Worm (Caenorhabditis elegans) whole organism, early embryonic: ENCODE data around the gene srh-79.

Experiments
- B0310.2 ChIP-seq: sonication (generic microtip); optimal IDR thresholded peaks from 2 replicates; lab custom pipeline; 2016; ENCODE audit warnings: mild to moderate bottlenecking, missing genetic modification characterization, missing compliant biosample characterization
- F13C5.2 ChIP-seq: sonication (generic microtip); optimal IDR thresholded peaks from 2 replicates; lab custom pipeline; 2017; ENCODE audit warnings: mild to moderate bottlenecking, missing genetic modification characterization, inconsistent platforms, missing compliant biosample characterization
- aly-1 ChIP-seq: sonication (generic microtip); optimal IDR thresholded peaks from 2 replicates; lab custom pipeline; 2016; ENCODE audit warnings: missing genetic modification characterization, missing compliant biosample characterization
- ama-1 ChIP-seq: fragments of 150-350 bp; optimal IDR thresholded peaks from 2 replicates; lab custom pipeline; 2014
- ceh-13 ChIP-seq: fragments of 200-800 bp; sonication (Bioruptor generic); optimal IDR thresholded peaks from 2 replicates; lab custom pipeline; 2018; ENCODE audit warnings: mild to moderate bottlenecking, missing genetic modification characterization, missing compliant biosample characterization
- ceh-36 ChIP-seq: sonication (generic microtip); optimal IDR thresholded peaks from 2 replicates; lab custom pipeline; 2016; ENCODE audit warnings: missing genetic modification characterization, inconsistent platforms, missing compliant biosample characterization
- ets-7 ChIP-seq: sonication (generic microtip); optimal IDR thresholded peaks from 2 replicates; lab custom pipeline; 2016; ENCODE audit warnings: missing genotype, missing genetic modification characterization, missing compliant biosample characterization
- flt-1 ChIP-seq: fragments of 200-800 bp; sonication (Bioruptor generic); IDR thresholded peaks from 2 replicates; pipeline ENCODE4 v1.3.6; 2022; ENCODE audit warnings: missing genetic modification characterization, missing compliant biosample characterization
- hmbx-1 ChIP-seq: sonication (generic microtip); optimal IDR thresholded peaks from 2 replicates; lab custom pipeline; 2016; ENCODE audit warnings: mild to moderate bottlenecking, missing genetic modification characterization, missing compliant biosample characterization
- hmg-4 ChIP-seq: fragments of 200-800 bp; sonication (Bioruptor generic); optimal IDR thresholded peaks from 2 replicates; lab custom pipeline; 2018; ENCODE audit warnings: mild to moderate bottlenecking, missing genetic modification characterization, missing compliant biosample characterization
- hnd-1 ChIP-seq: sonication (generic microtip); optimal IDR thresholded peaks from 2 replicates; lab custom pipeline; 2016; ENCODE audit warnings: missing genetic modification characterization, missing compliant biosample characterization
- pes-1 ChIP-seq: fragments of 200-800 bp; sonication (Bioruptor generic); IDR thresholded peaks from 2 replicates; pipeline ENCODE4 v1.3.6; 2022; ENCODE audit warnings: missing genetic modification reagents, missing genetic modification characterization, missing compliant biosample characterization
- scrt-1 ChIP-seq: fragments of 200-800 bp; sonication (Bioruptor generic); IDR thresholded peaks from 2 replicates; pipeline ENCODE4 v1.3.6; 2022; ENCODE audit warnings: missing genetic modification characterization, missing compliant biosample characterization
- sea-1 ChIP-seq: fragments of 200-800 bp; sonication (Bioruptor generic); conservative IDR thresholded peaks from 2 replicates; pipeline ENCODE4 v1.3.6; 2022; ENCODE audit warnings: missing genetic modification characterization, missing compliant biosample characterization
- tbx-11 ChIP-seq: fragments of 200-800 bp; sonication (Bioruptor generic); IDR thresholded peaks from 2 replicates; pipeline ENCODE4 v1.3.6; 2022; ENCODE audit warnings: missing genetic modification characterization, missing compliant biosample characterization
- tbx-37 ChIP-seq: fragments of 200-800 bp; sonication (Bioruptor generic); conservative IDR thresholded peaks from 2 replicates; pipeline ENCODE4 v1.3.6; 2022; ENCODE audit warnings: missing genetic modification reagents, missing genetic modification characterization, missing compliant biosample characterization
- tra-4 ChIP-seq: sonication (generic microtip); optimal IDR thresholded peaks from 2 replicates; lab custom pipeline; 2017; ENCODE audit warnings: missing genetic modification characterization, missing compliant biosample characterization

The srh-79 gene

DNA sequence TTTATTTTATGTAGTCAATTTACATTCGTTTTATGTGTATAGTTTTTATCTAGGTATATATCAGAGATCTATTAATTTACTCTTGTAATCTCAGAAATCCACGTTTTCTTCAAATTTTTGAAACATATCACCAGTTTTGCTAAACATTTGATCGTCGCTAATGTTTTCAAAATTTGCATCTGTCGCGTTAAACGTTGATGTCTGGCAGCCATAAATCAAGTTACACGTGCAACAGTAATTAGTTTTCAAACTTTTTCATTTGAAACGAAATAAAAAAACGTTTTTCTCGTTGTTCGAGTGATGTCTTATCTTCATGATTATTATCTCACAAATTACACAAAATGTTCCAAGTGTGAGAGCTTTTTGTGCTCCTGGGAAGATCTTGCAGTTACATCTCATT is at the start of gene srh-79:
srh-79 (plus strand) TSS at position 301 of the 400 bp plus-strand sequence.
- no peak for TF ChIP-seq ceh-36 (tag; lab: Kevin White, UChicago)
- TF ChIP-seq flt-1 (GFP tag; lab: Robert Waterston, UW), result no peak
- TF ChIP-seq tbx-37 (GFP tag; lab: Robert Waterston, UW), result no peak
- TF ChIP-seq ceh-13, result no peak
- no peak for TF ChIP-seq sea-1 (GFP tag; lab: Robert Waterston, UW)
- no peak for TF ChIP-seq tra-4 (tag; lab: Kevin White, UChicago)
- TF ChIP-seq hnd-1 (tag; lab: Kevin White, UChicago), result no peak

DNA sequence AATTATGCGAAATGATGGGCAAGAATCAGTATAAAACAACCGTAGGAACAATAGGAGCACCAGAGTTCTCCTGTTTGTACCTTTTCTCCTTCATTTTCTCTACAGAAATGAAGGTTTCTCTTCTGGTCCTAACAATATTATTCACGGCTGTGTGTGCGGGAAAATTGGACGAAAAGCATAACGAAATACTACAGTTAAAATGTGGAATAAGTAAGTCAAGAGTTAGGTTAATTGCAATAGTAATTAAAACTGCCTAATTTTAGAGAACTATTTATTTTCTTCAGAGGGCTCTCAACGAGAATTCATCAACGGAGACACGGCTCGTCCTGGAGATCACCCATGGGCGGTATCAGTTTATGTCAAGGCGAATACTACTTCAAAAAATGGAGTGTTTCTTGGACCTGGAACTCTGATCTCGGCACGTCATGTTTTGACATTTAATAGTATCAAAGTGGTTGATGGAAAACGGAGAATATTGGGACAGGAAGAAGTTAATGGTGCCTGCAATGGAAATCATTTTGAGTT is 48.2 kb upstream of the srh-79 start, which contains the start of gene try-12:
try-12 (plus strand) TSS at position 51 of the 525 bp plus-strand sequence.
- TF ChIP-seq hmg-4 (GFP tag; lab: Kevin White, UChicago) (no peak), tbx-37 (GFP tag; lab: Robert Waterston, UW) (no peak)

DNA sequence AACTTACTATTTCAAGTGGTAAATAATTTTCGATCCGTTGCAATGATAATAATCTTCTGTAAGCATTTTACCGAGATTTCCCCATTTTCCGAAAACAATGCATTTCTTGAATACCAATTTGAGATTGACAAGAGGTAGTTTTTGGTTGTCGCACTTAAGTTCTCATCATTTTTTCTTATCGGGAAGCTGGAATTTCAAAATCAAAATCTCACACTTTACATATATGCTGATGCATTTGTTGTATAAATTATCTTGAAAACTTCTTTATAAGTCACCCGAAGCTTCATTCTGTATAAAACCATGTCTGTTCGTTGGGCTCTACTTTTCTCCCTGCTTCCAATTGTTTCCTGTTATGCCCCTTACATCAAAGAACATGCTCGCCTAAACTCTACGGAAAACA is 46.1 kb upstream of the srh-79 start, which contains the start of gene try-11:
try-11 (plus strand) TSS at position 301 of the 400 bp plus-strand sequence.
- no peak for TF ChIP-seq flt-1 (GFP tag; lab: Robert Waterston, UW)
- TF ChIP-seq hmg-4 (GFP tag; lab: Kevin White, UChicago), result no peak
- no peak for TF ChIP-seq F13C5.2
- TF ChIP-seq tbx-37 (GFP tag; lab: Robert Waterston, UW), result no peak
- no peak for TF ChIP-seq pes-1
- no peak for TF ChIP-seq ama-1 (lab: Kevin White, UChicago)
- TF ChIP-seq tra-4 (tag; lab: Kevin White, UChicago), result no peak

DNA sequence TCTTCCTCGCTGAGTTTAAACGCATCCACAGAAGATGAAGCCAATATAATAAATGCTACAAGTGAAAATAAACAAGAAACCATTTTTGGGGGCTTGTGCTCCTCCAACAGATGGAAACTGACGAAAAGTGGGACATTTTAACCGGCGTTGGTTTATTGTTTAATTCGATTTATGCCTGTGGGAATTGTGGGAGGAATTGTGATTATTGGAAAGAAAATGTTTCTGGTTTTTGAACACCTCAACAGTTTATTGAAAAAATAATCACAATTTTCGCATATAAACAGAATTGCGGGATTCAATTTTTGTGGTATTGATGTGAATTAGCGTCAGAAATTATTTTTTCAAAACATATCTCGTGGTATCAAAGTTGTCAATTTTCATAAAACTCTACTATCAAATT is 43.3 kb upstream of the srh-79 start, which contains the start of gene try-8:
try-8 (minus strand) TSS at position 101 of the 400 bp plus-strand sequence.
- TF ChIP-seq ets-7 (tag; lab: Kevin White, UChicago) (no peak), F13C5.2 (no peak), hmbx-1 (tag; lab: Kevin White, UChicago) (no peak), aly-1 (no peak), scrt-1 (no peak), pes-1 (no peak), sea-1 (GFP tag; lab: Robert Waterston, UW) (no peak), tbx-11 (GFP tag; lab: Robert Waterston, UW) (no peak), ceh-13 (no peak)

DNA sequence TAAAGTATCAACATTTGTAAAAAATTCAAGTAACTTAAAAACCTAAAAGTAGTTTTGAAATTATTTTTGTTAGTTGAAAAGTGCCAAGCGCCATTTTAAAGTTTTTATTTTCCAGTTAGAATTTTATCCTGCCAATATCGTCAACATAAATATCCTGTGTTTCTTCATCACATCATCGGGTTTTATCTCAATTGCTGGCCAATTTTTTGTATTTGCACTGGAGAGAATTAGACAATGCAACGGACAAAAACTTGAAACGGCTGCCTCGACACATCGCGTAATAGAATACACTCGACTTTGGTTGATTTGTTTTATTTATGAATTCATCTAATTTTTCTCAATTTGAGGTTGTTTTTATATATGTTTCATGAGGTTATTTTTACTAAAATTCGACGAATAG is 42.5 kb upstream of the srh-79 start, which contains the start of gene F25E5.2:
F25E5.2 (plus strand) TSS at position 301 of the 400 bp plus-strand sequence.
- no peak for TF ChIP-seq ama-1 (lab: Kevin White, UChicago)
- TF ChIP-seq flt-1 (GFP tag; lab: Robert Waterston, UW), result no peak
- no peak for TF ChIP-seq tra-4 (tag; lab: Kevin White, UChicago)
- no peak for TF ChIP-seq sea-1 (GFP tag; lab: Robert Waterston, UW)
- no peak for TF ChIP-seq F13C5.2
- TF ChIP-seq pes-1, result no peak
- TF ChIP-seq hmbx-1 (tag; lab: Kevin White, UChicago), result no peak
- no peak for TF ChIP-seq tbx-11 (GFP tag; lab: Robert Waterston, UW)
- TF ChIP-seq aly-1, result no peak
- no peak for TF ChIP-seq B0310.2 (tag; lab: Kevin White, UChicago)
- no peak for TF ChIP-seq hnd-1 (tag; lab: Kevin White, UChicago)
- no peak for TF ChIP-seq ets-7 (tag; lab: Kevin White, UChicago)
- TF ChIP-seq hmg-4 (GFP tag; lab: Kevin White, UChicago), result no peak
- no peak for TF ChIP-seq scrt-1
- no peak for TF ChIP-seq ceh-36 (tag; lab: Kevin White, UChicago)
- TF ChIP-seq ceh-13, result no peak
- no peak for TF ChIP-seq tbx-37 (GFP tag; lab: Robert Waterston, UW)

DNA sequence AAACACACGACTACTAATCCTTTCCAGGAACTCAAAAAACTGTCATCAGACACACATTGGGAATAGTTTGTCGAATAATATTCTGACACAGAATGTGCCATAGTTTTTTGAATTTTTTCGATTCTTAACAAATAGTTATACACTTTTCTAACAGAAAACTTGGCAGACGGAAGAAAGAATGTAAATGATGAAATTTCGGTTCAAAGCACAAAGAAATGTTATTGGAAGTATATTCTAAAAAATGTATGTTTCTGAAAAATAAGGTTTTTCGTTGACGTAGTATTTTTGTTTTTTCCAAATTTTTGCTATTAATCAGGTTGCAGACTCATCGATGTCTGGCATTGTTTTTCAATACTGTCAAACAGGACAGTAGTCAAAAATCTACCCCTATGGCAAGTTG is 36.6 kb upstream of the srh-79 start, which contains the start of gene srh-92:
srh-92 (minus strand) TSS at position 101 of the 400 bp plus-strand sequence.
- TF ChIP-seq flt-1 (GFP tag; lab: Robert Waterston, UW) (no peak), B0310.2 (tag; lab: Kevin White, UChicago) (no peak)

DNA sequence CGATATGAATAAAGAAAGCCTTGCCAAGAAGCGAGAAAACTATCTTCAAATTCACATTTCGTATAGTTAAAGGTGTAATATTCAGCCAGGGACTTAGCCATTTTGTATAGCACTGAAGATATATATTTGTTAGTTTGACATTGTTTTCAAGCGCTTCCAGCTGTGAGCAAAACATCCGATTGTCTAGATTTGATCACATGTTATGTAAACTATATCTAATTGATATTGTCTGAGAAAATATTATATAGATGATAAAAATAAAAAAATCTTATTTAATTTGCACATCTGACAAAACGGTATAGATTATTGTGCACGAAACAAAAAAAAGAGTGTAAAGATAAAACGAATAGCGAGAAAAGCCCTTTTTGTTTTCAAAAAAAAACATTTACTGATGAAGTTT is 32.8 kb upstream of the srh-79 start, which contains the start of gene srh-89:
srh-89 (minus strand) TSS at position 101 of the 400 bp plus-strand sequence.
- TF ChIP-seq tra-4 (tag; lab: Kevin White, UChicago), result no peak
- no peak for TF ChIP-seq flt-1 (GFP tag; lab: Robert Waterston, UW)
- TF ChIP-seq hnd-1 (tag; lab: Kevin White, UChicago), result no peak
- no peak for TF ChIP-seq ama-1 (lab: Kevin White, UChicago)
- TF ChIP-seq tbx-37 (GFP tag; lab: Robert Waterston, UW), result no peak
- no peak for TF ChIP-seq ceh-13
- TF ChIP-seq hmg-4 (GFP tag; lab: Kevin White, UChicago), result no peak
- TF ChIP-seq tbx-11 (GFP tag; lab: Robert Waterston, UW), result no peak
- TF ChIP-seq aly-1, result no peak

DNA sequence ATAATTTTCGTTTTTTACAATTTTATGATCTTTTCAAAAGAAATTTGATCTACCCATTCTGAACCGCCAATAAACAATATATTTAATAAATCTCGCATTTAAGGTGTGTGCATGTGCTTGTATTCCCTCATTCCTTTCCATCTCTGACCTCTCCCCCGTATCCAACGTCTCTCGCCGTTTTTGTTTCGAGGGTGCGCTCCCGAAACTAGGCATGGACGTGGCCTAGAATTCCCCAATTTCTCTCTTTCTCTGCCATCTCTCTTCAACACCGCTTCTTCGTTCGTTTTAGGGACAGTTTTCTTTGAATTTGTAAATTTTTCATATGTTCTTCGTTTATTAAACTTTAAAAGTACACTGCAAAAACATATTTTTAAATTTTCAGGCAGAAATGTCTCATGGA is 32.0 kb upstream of the srh-79 start, which contains the start of gene F25E5.1:
F25E5.1 (plus strand) TSS at position 376 of the 400 bp plus-strand sequence.
- TF ChIP-seq ceh-13 (no peak), tbx-37 (GFP tag; lab: Robert Waterston, UW) (peak; percentile 62; the same call in 1 of the 2 replicates), F13C5.2 (peak; percentile 47), flt-1 (GFP tag; lab: Robert Waterston, UW) (no peak), aly-1 (peak; percentile 3)
